Worm (Caenorhabditis elegans): ENCODE data around the gene itsn-1.

- TF ChIP-seq pqm-1 (tag; optimal IDR thresholded peaks at IDR 0.05) (no peak), pha-4 (tag; optimal IDR thresholded peaks at IDR 0.05) (no peak), tbx-2 (tag; optimal IDR thresholded peaks at IDR 0.05) (no peak), ama-1 (optimal IDR thresholded peaks at IDR 0.05) (no peak), unc-86 (tag; optimal IDR thresholded peaks at IDR 0.05) (no peak)
These were observed 13.9 kb upstream of the itsn-1 start for ce11 chrIV:17105578-17105977.
